Fruit fly (Drosophila melanogaster): ENCODE data around the gene CG9281.

The CG9281 gene

dm6 chrX:15696854-15697540 is 13.3 kb downstream of the CG9281 start, which contains the start of gene CG8128:
Gene CG8128, plus strand, starts transcription at chrX:15697494.
- TF ChIP-seq CG15514 (GFP tag; optimal IDR thresholded peaks at IDR 0.05) (peak; percentile 64), Ets65A (GFP tag) (peak; percentile 56), CG7839 (tag; optimal IDR thresholded peaks at IDR 0.05) (peak; percentile 16), CG13123 (GFP tag; optimal IDR thresholded peaks at IDR 0.05) (no peak), CG12219 (GFP tag; optimal IDR thresholded peaks at IDR 0.05) (no peak), CG10979 (tag; optimal IDR thresholded peaks at IDR 0.05) (no peak), MTF-1 (GFP tag; optimal IDR thresholded peaks at IDR 0.05; ENCODE audit: borderline replicate concordance) (no peak), emc (GFP tag; optimal IDR thresholded peaks at IDR 0.05) (no peak), YL-1 (GFP tag; optimal IDR thresholded peaks at IDR 0.05) (no peak), bsh (GFP tag; optimal IDR thresholded peaks at IDR 0.05) (no peak), Max (GFP tag; optimal IDR thresholded peaks at IDR 0.05) (no peak), unc-4 (GFP tag; IDR thresholded peaks at IDR 0.05; ENCODE audit: partially characterized antibody) (no peak), pita (GFP tag; optimal IDR thresholded peaks at IDR 0.05) (no peak), CG13296 (GFP tag; optimal IDR thresholded peaks at IDR 0.05) (no peak), h (optimal IDR thresholded peaks at IDR 0.05) (no peak), CG7745 (tag; optimal IDR thresholded peaks at IDR 0.05) (no peak), phol (tag; optimal IDR thresholded peaks at IDR 0.05) (peak; percentile 15), CG31365 (tag; optimal IDR thresholded peaks at IDR 0.05) (no peak), CG34376 (GFP tag; optimal IDR thresholded peaks at IDR 0.05) (no peak), Hand (GFP tag; optimal IDR thresholded peaks at IDR 0.05) (no peak), pan (optimal IDR thresholded peaks at IDR 0.05) (no peak), pan (GFP tag; optimal IDR thresholded peaks at IDR 0.05 in 1 of 2, IDR thresholded peaks at IDR 0.05 in 1 of 2) (no peak), dmrt11E (tag; optimal IDR thresholded peaks at IDR 0.05) (no peak), tll (GFP tag; optimal IDR thresholded peaks at IDR 0.05) (peak; percentile 26 to 88), CG16813 (GFP tag; IDR thresholded peaks at IDR 0.05; ENCODE audit: partially characterized antibody) (no peak), CG3407 (GFP tag; optimal IDR thresholded peaks at IDR 0.05) (no peak), lilli (GFP tag; optimal IDR thresholded peaks at IDR 0.05) (no peak), rib (GFP tag; IDR thresholded peaks at IDR 0.05) (no peak), HHEX (GFP tag; optimal IDR thresholded peaks at IDR 0.05) (no peak), nerfin-2 (GFP tag; IDR thresholded peaks at IDR 0.05; ENCODE audit: partially characterized antibody) (no peak), D (optimal IDR thresholded peaks at IDR 0.05) (no peak), D (GFP tag; optimal IDR thresholded peaks at IDR 0.05) (no peak), cato (GFP tag; optimal IDR thresholded peaks at IDR 0.05; ENCODE audit: borderline replicate concordance) (no peak), Dll (GFP tag; IDR thresholded peaks at IDR 0.05; ENCODE audit: partially characterized antibody) (0 out of 4 replicates have a peak, but pooled peaks have one; percentile 10), Hr78 (GFP tag; optimal IDR thresholded peaks at IDR 0.05) (no peak), bab2 (GFP tag; optimal IDR thresholded peaks at IDR 0.05) (peak; percentile 9), zen2 (GFP tag; IDR thresholded peaks at IDR 0.05; ENCODE audit: partially characterized antibody) (no peak), sna (GFP tag; IDR thresholded peaks at IDR 0.05; ENCODE audit: partially characterized antibody) (no peak), Fer2 (tag; optimal IDR thresholded peaks at IDR 0.05) (no peak), CG8359 (GFP tag; optimal IDR thresholded peaks at IDR 0.05; ENCODE audit: borderline replicate concordance) (no peak), dysf (GFP tag; IDR thresholded peaks at IDR 0.05) (0 out of 3 replicates have a peak, but pooled peaks have one; percentile 6), stc (GFP tag; IDR thresholded peaks at IDR 0.05) (no peak), pzg (GFP tag; optimal IDR thresholded peaks at IDR 0.05) (peak; percentile 45), CG5953 (GFP tag; IDR thresholded peaks at IDR 0.05) (no peak), CG14050 (GFP tag; IDR thresholded peaks at IDR 0.05) (no peak), gcm (GFP tag; optimal IDR thresholded peaks at IDR 0.05) (no peak), Pdp1 (GFP tag; optimal IDR thresholded peaks at IDR 0.05) (peak in 1 of 2 experiments; percentile 7), ac (GFP tag; optimal IDR thresholded peaks at IDR 0.05) (no peak)

Measured in whole organism, embryonic.